Worm (Caenorhabditis elegans): ENCODE measurements around the gene act-3.

DNA sequence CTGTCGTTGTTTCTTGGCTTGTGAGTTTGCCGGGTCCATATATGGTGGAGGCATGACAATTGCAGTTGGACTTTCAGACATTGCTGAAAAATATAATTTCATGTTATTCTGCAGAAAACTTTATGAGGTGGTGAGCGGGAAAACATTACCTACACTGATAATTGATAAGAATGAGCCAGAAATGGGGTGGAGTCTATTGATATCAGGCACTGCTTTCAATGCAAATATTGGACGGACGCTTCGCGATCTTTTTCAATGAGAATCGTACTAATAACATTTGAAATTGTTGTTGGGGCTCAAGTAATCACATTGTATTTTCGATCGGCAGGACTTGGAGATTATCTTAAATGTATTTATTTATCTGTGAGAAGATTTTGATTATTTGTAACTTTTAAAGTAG is 15.1 kb downstream of the act-3 start, which contains the start of gene T04C12.1:
- TF ChIP-seq scrt-1 (GFP tag; IDR thresholded peaks at IDR 0.05), result no peak
- no peak for TF ChIP-seq tbx-37 (GFP tag; conservative IDR thresholded peaks at IDR 0.05)
- no peak for TF ChIP-seq ama-1 (optimal IDR thresholded peaks at IDR 0.05)
- TF ChIP-seq hmg-4 (GFP tag; optimal IDR thresholded peaks at IDR 0.05), result no peak
- no peak for TF ChIP-seq B0310.2 (tag; optimal IDR thresholded peaks at IDR 0.05)
- TF ChIP-seq ets-7 (tag; optimal IDR thresholded peaks at IDR 0.05), result no peak
- TF ChIP-seq F13C5.2 (tag; optimal IDR thresholded peaks at IDR 0.05), result no peak
- TF ChIP-seq ceh-36 (tag; optimal IDR thresholded peaks at IDR 0.05), result no peak
- no peak for TF ChIP-seq hmbx-1 (tag; optimal IDR thresholded peaks at IDR 0.05)
- TF ChIP-seq sea-1 (GFP tag; conservative IDR thresholded peaks at IDR 0.05), result no peak

All from whole organism, early embryonic.